Worm (Caenorhabditis elegans) whole organism, young adult: ENCODE data around the gene C30B5.2.

Experiments used
- B0336.3 ChIP-seq: fragments of 200-800 bp; sonication (Bioruptor generic); IDR thresholded peaks from 2 replicates; pipeline ENCODE4 v1.3.6; 2022; ENCODE audit warnings: missing genetic modification characterization, missing compliant biosample characterization
- D2030.7 ChIP-seq: fragments of 200-800 bp; sonication (Bioruptor generic); IDR thresholded peaks from 2 replicates; pipeline ENCODE4 v1.3.6; 2022; ENCODE audit warnings: missing genetic modification reagents, missing genetic modification characterization, missing compliant biosample characterization
- F23B12.7 ChIP-seq: sonication (generic microtip); optimal IDR thresholded peaks from 2 replicates; lab custom pipeline; 2017; ENCODE audit warnings: missing genetic modification characterization, mild to moderate bottlenecking, missing compliant biosample characterization, antibody characterized with exemption, moderate library complexity; ENCODE audit not compliant: insufficient read depth
- F33H1.4 ChIP-seq: fragments of 200-800 bp; sonication (Bioruptor generic); IDR thresholded peaks from 2 replicates; pipeline ENCODE4 v1.3.6; 2022; ENCODE audit warnings: missing genetic modification reagents, missing genetic modification characterization, missing compliant biosample characterization
- F39B2.1 ChIP-seq: fragments of 200-800 bp; sonication (Bioruptor generic); IDR thresholded peaks from 2 replicates; pipeline ENCODE4 v1.3.6; 2022; ENCODE audit warnings: missing genetic modification reagents, missing genetic modification characterization, missing compliant biosample characterization
- F52B5.7 ChIP-seq: sonication (generic microtip); optimal IDR thresholded peaks from 2 replicates; lab custom pipeline; 2016; ENCODE audit warnings: mild to moderate bottlenecking, missing genetic modification characterization, missing compliant biosample characterization
- F57C9.4 ChIP-seq: sonication (generic microtip); optimal IDR thresholded peaks from 2 replicates; lab custom pipeline; 2017; ENCODE audit warnings: mild to moderate bottlenecking, missing genetic modification characterization, missing compliant biosample characterization
- K11D2.4 ChIP-seq: fragments of 200-800 bp; sonication (Bioruptor generic); IDR thresholded peaks from 2 replicates; pipeline ENCODE4 v1.3.6; 2022; ENCODE audit warnings: missing genetic modification reagents, missing genetic modification characterization, missing compliant biosample characterization
- Y53G8AR.9 ChIP-seq: fragments of 200-800 bp; sonication (Bioruptor generic); conservative IDR thresholded peaks from 2 replicates; pipeline ENCODE4 v1.3.6; 2022; ENCODE audit warnings: missing genetic modification reagents, missing genetic modification characterization, missing compliant biosample characterization
- Y79H2A.3 ChIP-seq: fragments of 200-800 bp; sonication (Bioruptor generic); conservative IDR thresholded peaks from 2 replicates; pipeline ENCODE4 v1.3.6; 2022; ENCODE audit warnings: missing genetic modification reagents, missing genetic modification characterization, missing compliant biosample characterization
- akir-1 ChIP-seq: fragments of 200-800 bp; sonication (Bioruptor generic); optimal IDR thresholded peaks from 2 replicates; lab custom pipeline; 2018; ENCODE audit warnings: mild to moderate bottlenecking, missing genetic modification characterization, moderate library complexity, missing compliant biosample characterization
- aptf-2 ChIP-seq: fragments of 200-800 bp; sonication (Bioruptor generic); conservative IDR thresholded peaks from 2 replicates; pipeline ENCODE4 v1.3.6; 2022; ENCODE audit warnings: missing genetic modification reagents, missing genetic modification characterization, missing compliant biosample characterization
- attf-5 ChIP-seq: fragments of 200-800 bp; sonication (Bioruptor generic); optimal IDR thresholded peaks from 2 replicates; lab custom pipeline; 2018; ENCODE audit warnings: mild to moderate bottlenecking, missing genetic modification characterization, missing compliant biosample characterization
- bed-1 ChIP-seq: fragments of 200-800 bp; sonication (Bioruptor generic); IDR thresholded peaks from 2 replicates; pipeline ENCODE4 v1.3.6; 2022; ENCODE audit warnings: missing genetic modification reagents, missing genetic modification characterization, missing compliant biosample characterization
- cebp-1 ChIP-seq, 2 experiments: fragments of 200-800 bp in 1 of 2; sonication (Bioruptor generic) in 1 of 2; sonication (generic microtip) in 1 of 2; IDR thresholded peaks in 1 of 2; optimal IDR thresholded peaks in 1 of 2; 2 replicates each; pipeline versions ENCODE4 v1.3.6 to Lab custom; 2017 to 2022; ENCODE audit warnings: missing compliant biosample characterization in 2 of 2, missing genetic modification characterization in 2 of 2, mild to moderate bottlenecking in 1 of 2, missing genetic modification reagents in 1 of 2, moderate library complexity in 1 of 2
- ceh-27 ChIP-seq: fragments of 200-800 bp; sonication (Bioruptor generic); optimal IDR thresholded peaks from 2 replicates; lab custom pipeline; 2018; ENCODE audit warnings: mild to moderate bottlenecking, missing genetic modification characterization, moderate library complexity, missing compliant biosample characterization
- ceh-91 ChIP-seq: fragments of 200-800 bp; sonication (Bioruptor generic); IDR thresholded peaks from 2 replicates; pipeline ENCODE4 v1.3.6; 2022; ENCODE audit warnings: missing genetic modification reagents, missing genetic modification characterization, missing compliant biosample characterization
- dpl-1 ChIP-seq: fragments of 150-350 bp; optimal IDR thresholded peaks from 2 replicates; lab custom pipeline; 2014; ENCODE audit warnings: missing biosample characterization, missing genetic modification reagents, missing genetic modification characterization
- efl-1 ChIP-seq: fragments of 150-350 bp; optimal IDR thresholded peaks from 2 replicates; lab custom pipeline; 2014; ENCODE audit warnings: missing biosample characterization, missing genetic modification reagents, missing genetic modification characterization
- ekl-4 ChIP-seq: fragments of 200-800 bp; sonication (Bioruptor generic); IDR thresholded peaks from 2 replicates; pipeline ENCODE4 v1.3.6; 2022; ENCODE audit warnings: missing genetic modification reagents, missing genetic modification characterization, missing compliant biosample characterization
- lag-1 ChIP-seq: fragments of 200-800 bp; sonication (Bioruptor generic); IDR thresholded peaks from 2 replicates; pipeline ENCODE4 v1.3.6; 2022; ENCODE audit warnings: missing genetic modification reagents, missing genetic modification characterization, missing compliant biosample characterization
- let-526 ChIP-seq: fragments of 200-800 bp; sonication (Bioruptor generic); IDR thresholded peaks from 2 replicates; pipeline ENCODE4 v1.3.6; 2022; ENCODE audit warnings: missing genetic modification reagents, missing genetic modification characterization, missing compliant biosample characterization
- lsl-1 ChIP-seq: fragments of 200-800 bp; sonication (Bioruptor generic); optimal IDR thresholded peaks from 2 replicates; lab custom pipeline; 2018; ENCODE audit warnings: mild to moderate bottlenecking, missing genetic modification characterization, moderate library complexity, missing compliant biosample characterization
- madf-6 ChIP-seq: fragments of 200-800 bp; sonication (Bioruptor generic); IDR thresholded peaks from 2 replicates; pipeline ENCODE4 v1.3.6; 2022; ENCODE audit warnings: missing genetic modification reagents, missing genetic modification characterization, missing compliant biosample characterization
- madf-8 ChIP-seq: fragments of 200-800 bp; sonication (Bioruptor generic); conservative IDR thresholded peaks from 2 replicates; pipeline ENCODE4 v1.3.6; 2022; ENCODE audit warnings: missing genetic modification reagents, missing genetic modification characterization, missing compliant biosample characterization
- nfyb-1 ChIP-seq: fragments of 200-800 bp; sonication (Bioruptor generic); IDR thresholded peaks from 2 replicates; pipeline ENCODE4 v1.3.6; 2022; ENCODE audit warnings: missing genetic modification reagents, missing genetic modification characterization, missing compliant biosample characterization
- nhr-80 ChIP-seq: sonication (generic microtip); optimal IDR thresholded peaks from 2 replicates; lab custom pipeline; 2016; ENCODE audit warnings: missing genetic modification characterization, missing compliant biosample characterization
- pha-4 ChIP-seq: fragments of 150-350 bp; sonication (generic microtip); optimal IDR thresholded peaks from 2 replicates; lab custom pipeline; 2014; ENCODE audit warnings: missing biosample characterization, missing genetic modification reagents, missing genetic modification characterization
- rcor-1 ChIP-seq: fragments of 200-800 bp; sonication (Bioruptor generic); IDR thresholded peaks from 2 replicates; pipeline ENCODE4 v1.3.6; 2022; ENCODE audit warnings: missing genetic modification reagents, missing genetic modification characterization, missing compliant biosample characterization
- snpc-3.4 ChIP-seq: sonication (generic microtip); optimal IDR thresholded peaks from 2 replicates; lab custom pipeline; 2017; ENCODE audit warnings: missing genetic modification characterization, mild to moderate bottlenecking, missing compliant biosample characterization, antibody characterized with exemption, moderate library complexity, missing genotype, missing genetic modification reagents
- tbx-9 ChIP-seq: sonication (generic microtip); optimal IDR thresholded peaks from 2 replicates; lab custom pipeline; 2016; ENCODE audit warnings: borderline replicate concordance, missing genetic modification characterization, inconsistent platforms, missing compliant biosample characterization
- xnd-1 ChIP-seq: sonication (generic microtip); optimal IDR thresholded peaks from 2 replicates; lab custom pipeline; 2016; ENCODE audit warnings: missing genotype, missing genetic modification reagents, missing genetic modification characterization, missing compliant biosample characterization
- ztf-22 ChIP-seq: fragments of 200-800 bp; sonication (Bioruptor generic); optimal IDR thresholded peaks from 2 replicates; lab custom pipeline; 2018; ENCODE audit warnings: mild to moderate bottlenecking, missing genetic modification characterization, moderate library complexity, missing compliant biosample characterization
- ztf-25 ChIP-seq: fragments of 200-800 bp; sonication (Bioruptor generic); IDR thresholded peaks from 2 replicates; pipeline ENCODE4 v1.3.6; 2022; ENCODE audit warnings: missing genetic modification reagents, missing genetic modification characterization, missing compliant biosample characterization
- ztf-28 ChIP-seq: fragments of 200-800 bp; sonication (Bioruptor generic); IDR thresholded peaks from 2 replicates; pipeline ENCODE4 v1.3.6; 2022; ENCODE audit warnings: missing genetic modification reagents, missing genetic modification characterization, missing compliant biosample characterization

The C30B5.2 gene

DNA sequence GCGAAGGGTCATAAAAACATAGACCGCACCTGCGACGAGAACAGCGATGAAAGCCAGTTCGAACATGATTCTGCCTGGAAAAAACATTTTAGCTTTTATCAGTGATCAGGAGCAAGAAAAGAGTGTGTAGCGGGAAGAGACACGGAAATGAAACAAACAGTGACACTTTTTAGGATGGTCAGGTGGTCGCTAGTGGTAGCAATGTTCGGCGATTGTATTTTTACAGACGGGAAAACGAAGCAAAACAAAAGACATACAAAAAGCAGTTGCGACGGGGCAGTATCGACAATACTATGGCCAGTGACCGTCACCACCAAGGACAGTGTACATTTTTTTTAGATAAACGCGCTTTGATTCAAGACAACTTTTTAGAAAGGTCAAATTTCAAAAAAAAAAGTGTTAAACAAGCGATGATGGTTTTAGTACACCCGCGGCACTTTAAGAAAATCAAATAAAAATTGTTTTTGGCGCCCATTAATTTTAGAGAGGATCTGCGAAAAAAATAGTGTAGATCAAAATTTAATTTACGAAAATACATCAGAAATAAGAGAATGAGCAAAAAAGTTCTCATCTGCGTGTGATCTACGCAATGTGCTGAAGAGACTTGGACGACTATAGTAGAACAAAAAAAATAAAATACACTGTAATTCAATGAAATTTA, 38.6 kb downstream of the C30B5.2 start, which contains the start of gene T24H7.9:
T24H7.9 (minus strand) TSS at position 74 of the 661 bp plus-strand sequence.
- TF ChIP-seq D2030.7 (GFP tag; lab: Robert Waterston, UW): peak; percentile 50; the same call in 1 of the 2 replicates
- no peak for TF ChIP-seq ceh-27 (GFP tag; lab: Kevin White, UChicago)
- TF ChIP-seq Y79H2A.3 (GFP tag; lab: Robert Waterston, UW): no peak
- no peak for TF ChIP-seq bed-1 (GFP tag; lab: Robert Waterston, UW)
- TF ChIP-seq efl-1 (GFP tag; lab: Kevin White, UChicago): peak; percentile 74
- TF ChIP-seq F57C9.4 (tag; lab: Kevin White, UChicago): no peak
- no peak for TF ChIP-seq ztf-25 (GFP tag; lab: Robert Waterston, UW)
- TF ChIP-seq K11D2.4 (GFP tag; lab: Robert Waterston, UW): no peak
- 0 out of 2 replicates have a peak, but pooled peaks have one; percentile 17 for TF ChIP-seq nfyb-1 (GFP tag; lab: Robert Waterston, UW)
- TF ChIP-seq aptf-2 (GFP tag; lab: Robert Waterston, UW): no peak
- no peak for TF ChIP-seq F52B5.7 (tag; lab: Kevin White, UChicago)
- no peak for TF ChIP-seq Y53G8AR.9 (GFP tag; lab: Robert Waterston, UW)
- TF ChIP-seq ztf-22 (GFP tag; lab: Kevin White, UChicago): no peak
- TF ChIP-seq F33H1.4 (GFP tag; lab: Robert Waterston, UW): peak; percentile 26; the same call in 1 of the 2 replicates
- peak; percentile 35 for TF ChIP-seq dpl-1 (GFP tag; lab: Kevin White, UChicago)
- no peak for TF ChIP-seq akir-1
- peak; percentile 57 for TF ChIP-seq ceh-91 (GFP tag; lab: Robert Waterston, UW)
- no peak for TF ChIP-seq let-526
- TF ChIP-seq F39B2.1 (GFP tag; lab: Robert Waterston, UW): no peak
- peak; percentile 58 for TF ChIP-seq xnd-1 (tag; lab: Kevin White, UChicago)
- peak; percentile 68 for TF ChIP-seq nhr-80
- TF ChIP-seq pha-4 (tag; lab: Kevin White, UChicago): no peak
- TF ChIP-seq rcor-1 (GFP tag; lab: Robert Waterston, UW): no peak
- no peak for TF ChIP-seq ekl-4 (GFP tag; lab: Robert Waterston, UW)
- peak; percentile 77 for TF ChIP-seq madf-8 (GFP tag; lab: Robert Waterston, UW)
- peak; percentile 89 for TF ChIP-seq madf-6 (GFP tag; lab: Robert Waterston, UW)
- no peak for TF ChIP-seq snpc-3.4
- no peak for TF ChIP-seq lag-1 (GFP tag; lab: Robert Waterston, UW)
- peak; percentile 24 for TF ChIP-seq lsl-1 (GFP tag; lab: Kevin White, UChicago)
- no peak for TF ChIP-seq cebp-1 (GFP tag; IDR thresholded peaks at IDR 0.05; lab: Robert Waterston, UW)
- TF ChIP-seq cebp-1 (tag; optimal IDR thresholded peaks at IDR 0.05; lab: Kevin White, UChicago): peak; percentile 29
- peak; percentile 26 for TF ChIP-seq attf-5 (GFP tag; lab: Kevin White, UChicago)
- no peak for TF ChIP-seq ztf-28 (GFP tag; lab: Robert Waterston, UW)
- 0 out of 2 replicates have a peak, but pooled peaks have one; percentile 29 for TF ChIP-seq B0336.3 (GFP tag; lab: Robert Waterston, UW)
- TF ChIP-seq tbx-9: no peak
- TF ChIP-seq F23B12.7: peak; percentile 32
